Worm (Caenorhabditis elegans) whole organism, L3 larva: ENCODE data around the gene ceh-22.

ENCODE experiments used
- aly-2 ChIP-seq: fragments of 150-350 bp; optimal IDR thresholded peaks from 2 replicates; lab custom pipeline; 2014; ENCODE audit warnings: missing biosample characterization, missing genetic modification characterization
- ceh-16 ChIP-seq: sonication (generic microtip); optimal IDR thresholded peaks from 2 replicates; lab custom pipeline; 2017; ENCODE audit warnings: missing biosample characterization, missing genetic modification characterization
- eor-1 ChIP-seq, 2 experiments: fragments of 150-350 bp; optimal IDR thresholded peaks; 2 replicates each; lab custom pipeline; 2014 to 2018; ENCODE audit warnings: missing biosample characterization in 2 of 2, missing genetic modification characterization in 2 of 2
- lin-15B ChIP-seq: fragments of 150-350 bp; optimal IDR thresholded peaks from 2 replicates; lab custom pipeline; 2014; ENCODE audit warnings: missing biosample characterization, missing genetic modification characterization
- mdl-1 ChIP-seq: fragments of 150-350 bp; optimal IDR thresholded peaks from 2 replicates; lab custom pipeline; 2014; ENCODE audit warnings: missing biosample characterization, missing genetic modification characterization
- nhr-12 ChIP-seq: fragments of 150-350 bp; optimal IDR thresholded peaks from 2 replicates; lab custom pipeline; 2014; ENCODE audit warnings: missing biosample characterization, missing genetic modification characterization
- zag-1 ChIP-seq: fragments of 150-350 bp; optimal IDR thresholded peaks from 2 replicates; lab custom pipeline; 2014; ENCODE audit warnings: missing biosample characterization, missing genetic modification characterization

- no peak for TF ChIP-seq nhr-12
- no peak for TF ChIP-seq eor-1 (tag; optimal IDR thresholded peaks at IDR 0.05; lab: Kevin White, UChicago)
- no peak for TF ChIP-seq zag-1
- no peak for TF ChIP-seq aly-2 (tag; lab: Kevin White, UChicago)
- no peak for TF ChIP-seq mdl-1
- TF ChIP-seq ceh-16 (tag; lab: Kevin White, UChicago) = no peak
- no peak for TF ChIP-seq lin-15B (tag; lab: Kevin White, UChicago)
These were observed 46.3 kb downstream of the ceh-22 start for ce11 chrV:10718037-10718436.
